Fruit fly (Drosophila melanogaster): ENCODE results near the gene Orct.
A peak's percentile ranks its signal among the peaks of the same experiment; 100 is the strongest.

Orct gene

dm6 chr3R:24297444-24298146 is 21.5 kb downstream of the Orct start (continued):
- TF ChIP-seq PHDP (tag; optimal IDR thresholded peaks at IDR 0.05) (no peak), CG1832 (GFP tag; optimal IDR thresholded peaks at IDR 0.05) (no peak), CG7271 (tag; optimal IDR thresholded peaks at IDR 0.05) (peak; percentile 18), CG15479 (GFP tag; optimal IDR thresholded peaks at IDR 0.05) (peak; percentile 87), CG15514 (GFP tag; optimal IDR thresholded peaks at IDR 0.05) (no peak), CG9437 (GFP tag; optimal IDR thresholded peaks at IDR 0.05) (no peak), sens (GFP tag) (no peak), crol (GFP tag; IDR thresholded peaks at IDR 0.05) (no peak), HLHmδ (GFP tag; optimal IDR thresholded peaks at IDR 0.05) (no peak), Hr78 (GFP tag; optimal IDR thresholded peaks at IDR 0.05) (peak in 1 of 2 experiments; percentile 77), CG6689 (GFP tag; IDR thresholded peaks at IDR 0.05) (no peak), CG4360 (GFP tag; IDR thresholded peaks at IDR 0.05) (no peak), zen (tag; optimal IDR thresholded peaks at IDR 0.05) (peak; percentile 78), gfzf (GFP tag; optimal IDR thresholded peaks at IDR 0.05) (no peak), CoRest (tag; optimal IDR thresholded peaks at IDR 0.05) (no peak), sens-2 (GFP tag; IDR thresholded peaks at IDR 0.05) (no peak), Fer3 (tag; optimal IDR thresholded peaks at IDR 0.05) (no peak), pnt (GFP tag; optimal IDR thresholded peaks at IDR 0.05) (no peak), tll (GFP tag; optimal IDR thresholded peaks at IDR 0.05) (peak in 1 of 2 experiments; percentile 95), emc (GFP tag; optimal IDR thresholded peaks at IDR 0.05) (no peak), Doc2 (GFP tag; IDR thresholded peaks at IDR 0.05) (no peak), Hmx (GFP tag; optimal IDR thresholded peaks at IDR 0.05) (no peak), br (optimal IDR thresholded peaks at IDR 0.05) (no peak), Stat92E (GFP tag; optimal IDR thresholded peaks at IDR 0.05) (peak in 1 of 3 experiments; percentile 90)

dm6 chr3R:24298534-24298936 is 22.5 kb downstream of the Orct start:
- TF ChIP-seq Pdp1 (GFP tag; optimal IDR thresholded peaks at IDR 0.05): peak in 1 of 2 experiments; percentile 5
- peak; percentile 15 for TF ChIP-seq CG30403 (GFP tag; optimal IDR thresholded peaks at IDR 0.05)
- TF ChIP-seq stc (GFP tag; IDR thresholded peaks at IDR 0.05): peak; percentile 38; the same call in 1 of the 2 replicates
- peak; percentile 7 for TF ChIP-seq CG12942 (GFP tag; optimal IDR thresholded peaks at IDR 0.05)
- no peak for TF ChIP-seq Ravus (GFP tag; IDR thresholded peaks at IDR 0.05)
- peak; percentile 1 for TF ChIP-seq trh (GFP tag; optimal IDR thresholded peaks at IDR 0.05)
- no peak for TF ChIP-seq CG3995 (GFP tag; optimal IDR thresholded peaks at IDR 0.05)
- no peak for TF ChIP-seq CG1647 (GFP tag; optimal IDR thresholded peaks at IDR 0.05)
- TF ChIP-seq CG9437 (GFP tag; optimal IDR thresholded peaks at IDR 0.05): peak; percentile 32
- no peak for TF ChIP-seq CG12236 (GFP tag; optimal IDR thresholded peaks at IDR 0.05)
- peak; percentile 15 for TF ChIP-seq bab2 (GFP tag; optimal IDR thresholded peaks at IDR 0.05)
- TF ChIP-seq CG13424 (tag; optimal IDR thresholded peaks at IDR 0.05): peak; percentile 8
- no peak for TF ChIP-seq tll (GFP tag; optimal IDR thresholded peaks at IDR 0.05)
- no peak for TF ChIP-seq CG10543 (GFP tag; optimal IDR thresholded peaks at IDR 0.05)
- TF ChIP-seq CG4707 (GFP tag; optimal IDR thresholded peaks at IDR 0.05): peak; percentile 89
- no peak for TF ChIP-seq sc (optimal IDR thresholded peaks at IDR 0.05)
- TF ChIP-seq sc (GFP tag; optimal IDR thresholded peaks at IDR 0.05): peak; percentile 10
- TF ChIP-seq BtbVII (GFP tag; optimal IDR thresholded peaks at IDR 0.05): peak; percentile 8
- TF ChIP-seq CG16815 (GFP tag; optimal IDR thresholded peaks at IDR 0.05): peak; percentile 13
- TF ChIP-seq CG7987 (GFP tag; optimal IDR thresholded peaks at IDR 0.05): peak; percentile 25
- TF ChIP-seq CG8765 (GFP tag; IDR thresholded peaks at IDR 0.05): no peak
- TF ChIP-seq gfzf (GFP tag; optimal IDR thresholded peaks at IDR 0.05): no peak
- TF ChIP-seq nau (GFP tag; optimal IDR thresholded peaks at IDR 0.05): peak; percentile 24
- no peak for TF ChIP-seq gsb (GFP tag; IDR thresholded peaks at IDR 0.05)
- peak; percentile 24 for TF ChIP-seq dmrt99B (tag; optimal IDR thresholded peaks at IDR 0.05)
- no peak for TF ChIP-seq Ets65A (GFP tag)
- peak; percentile 28 for TF ChIP-seq CG17829 (tag; optimal IDR thresholded peaks at IDR 0.05)
- TF ChIP-seq CG2875 (GFP tag; optimal IDR thresholded peaks at IDR 0.05): peak; percentile 34
